Fruit fly (Drosophila melanogaster): ENCODE measurements around the gene PGRP-LF.

Gene PGRP-LF

DNA sequence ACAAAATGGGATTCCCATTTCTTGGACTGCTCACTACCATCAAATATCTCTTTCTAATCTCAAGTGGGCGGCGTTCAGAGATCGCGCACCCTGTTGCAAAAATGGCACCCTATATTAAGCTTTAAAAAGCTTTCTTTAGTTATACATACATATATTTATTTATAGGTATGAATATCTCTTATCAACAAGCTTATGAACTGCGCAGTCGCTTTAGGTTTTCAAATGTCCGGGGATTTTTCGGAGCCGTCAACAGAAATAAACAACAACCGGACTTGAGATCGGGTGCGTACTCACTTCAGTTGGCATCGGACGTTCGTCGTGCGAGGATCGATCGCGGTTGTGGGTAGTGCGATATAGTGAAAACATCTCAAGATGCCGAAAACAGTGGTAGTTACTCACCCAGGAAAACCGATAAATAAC is at the start of gene PGRP-LF:
PGRP-LF (plus strand) TSS at position 296 of the 420 bp plus-strand sequence.
- no peak for TF ChIP-seq dmrt93B (GFP tag; optimal IDR thresholded peaks at IDR 0.05)
- peak; percentile 19 for TF ChIP-seq br (GFP tag; optimal IDR thresholded peaks at IDR 0.05)
- TF ChIP-seq h (GFP tag; optimal IDR thresholded peaks at IDR 0.05) = peak; percentile 52
- TF ChIP-seq Abd-B (GFP tag; optimal IDR thresholded peaks at IDR 0.05) = no peak
- peak; percentile 13 for TF ChIP-seq sage (GFP tag; optimal IDR thresholded peaks at IDR 0.05)
- peak; percentile 17 for TF ChIP-seq sv (GFP tag; optimal IDR thresholded peaks at IDR 0.05)
- TF ChIP-seq CrebA (GFP tag; optimal IDR thresholded peaks at IDR 0.05; ENCODE audit: borderline replicate concordance) = peak; percentile 78
- TF ChIP-seq psq (GFP tag; optimal IDR thresholded peaks at IDR 0.05) = no peak
- TF ChIP-seq Rel (GFP tag; optimal IDR thresholded peaks at IDR 0.05) = no peak
- TF ChIP-seq Rel (tag; optimal IDR thresholded peaks at IDR 0.05) = peak; percentile 100
- TF ChIP-seq Sp1 (GFP tag; optimal IDR thresholded peaks at IDR 0.05) = peak; percentile 36
- peak; percentile 57 for TF ChIP-seq brk (GFP tag; optimal IDR thresholded peaks at IDR 0.05)
- no peak for TF ChIP-seq jim (GFP tag; optimal IDR thresholded peaks at IDR 0.05)
- TF ChIP-seq Hnf4 (GFP tag; optimal IDR thresholded peaks at IDR 0.05) = peak; percentile 19
- peak; percentile 44 for TF ChIP-seq Jra (GFP tag; optimal IDR thresholded peaks at IDR 0.05)
- TF ChIP-seq Hr83 (GFP tag; optimal IDR thresholded peaks at IDR 0.05; ENCODE audit: poor library complexity, severe bottlenecking) = peak; percentile 36
- TF ChIP-seq foxo (GFP tag; optimal IDR thresholded peaks at IDR 0.05) = peak in 1 of 2 experiments; percentile 7
- TF ChIP-seq OdsH (GFP tag; optimal IDR thresholded peaks at IDR 0.05) = peak; percentile 41

DNA sequence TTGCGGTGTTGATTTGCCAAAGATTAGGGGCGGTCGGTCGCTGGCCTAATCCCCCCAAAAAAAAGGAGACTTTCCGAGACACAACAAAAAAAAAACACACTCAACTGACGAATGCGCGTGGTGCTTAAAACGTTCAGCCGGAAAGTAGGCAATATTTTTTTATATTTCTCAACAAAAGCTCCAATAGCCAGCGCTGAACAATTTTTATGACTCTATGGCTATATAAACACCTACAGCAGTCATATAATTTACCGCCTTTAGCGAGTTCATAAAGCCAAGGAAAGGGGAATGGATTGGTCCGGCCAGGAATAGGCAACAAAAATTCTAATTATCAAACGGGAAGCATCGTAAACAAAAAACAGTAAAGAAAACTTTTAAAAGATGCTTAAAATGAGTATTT is 45.0 kb upstream of the PGRP-LF start:
- TF ChIP-seq CG32264 (GFP tag; optimal IDR thresholded peaks at IDR 0.05) = no peak
- TF ChIP-seq lola (GFP tag; optimal IDR thresholded peaks at IDR 0.05) = no peak
- no peak for TF ChIP-seq pan (optimal IDR thresholded peaks at IDR 0.05)
- no peak for TF ChIP-seq Jra (GFP tag; optimal IDR thresholded peaks at IDR 0.05)
- no peak for TF ChIP-seq brk (GFP tag; optimal IDR thresholded peaks at IDR 0.05)
- no peak for TF ChIP-seq Rel (GFP tag; optimal IDR thresholded peaks at IDR 0.05)
- no peak for TF ChIP-seq Rel (tag; optimal IDR thresholded peaks at IDR 0.05)
- TF ChIP-seq CrebA (GFP tag; optimal IDR thresholded peaks at IDR 0.05; ENCODE audit: borderline replicate concordance) = no peak
- no peak for TF ChIP-seq tai (GFP tag; optimal IDR thresholded peaks at IDR 0.05)
- TF ChIP-seq OdsH (GFP tag; optimal IDR thresholded peaks at IDR 0.05) = no peak
- TF ChIP-seq foxo (GFP tag; optimal IDR thresholded peaks at IDR 0.05) = no peak

DNA sequence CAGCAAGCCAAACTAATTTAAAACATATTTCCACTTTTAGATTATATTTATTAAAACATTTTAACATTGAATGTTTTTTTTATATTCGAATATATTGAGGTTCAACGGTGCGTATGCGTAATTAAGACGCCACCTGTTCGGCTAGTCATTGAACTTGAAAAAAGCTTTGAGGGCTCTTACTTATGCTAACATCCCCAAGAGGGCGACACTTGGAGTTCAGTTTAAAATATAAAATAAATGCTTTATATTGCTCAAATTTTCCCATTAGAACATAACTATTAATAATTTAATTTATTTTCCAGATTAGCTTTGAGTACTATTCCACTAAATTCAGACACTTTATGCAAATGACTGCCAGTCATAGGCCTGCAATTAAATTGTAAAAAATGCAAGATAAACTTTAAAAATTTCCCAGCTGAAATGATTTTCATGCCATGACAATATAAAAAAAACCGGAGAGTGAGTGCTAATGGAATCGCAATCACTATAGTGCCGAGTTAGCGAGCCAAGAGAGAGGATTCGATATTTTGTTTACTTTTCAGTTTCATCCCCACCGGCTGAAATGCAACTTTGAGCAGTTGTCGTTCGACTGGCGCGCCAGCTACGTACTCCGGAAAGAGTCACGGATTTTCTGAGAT is 15.5 kb upstream of the PGRP-LF start, which contains the start of gene PGRP-LA:
PGRP-LA (plus strand) TSS at position 588 of the 638 bp plus-strand sequence.
- TF ChIP-seq Jra (GFP tag; optimal IDR thresholded peaks at IDR 0.05) (no peak), HLH106 (tag; optimal IDR thresholded peaks at IDR 0.05) (peak; percentile 18), Vsx2 (GFP tag; optimal IDR thresholded peaks at IDR 0.05; ENCODE audit: partially characterized antibody) (no peak), Myc (optimal IDR thresholded peaks at IDR 0.05) (peak; percentile 32), CrebA (GFP tag; optimal IDR thresholded peaks at IDR 0.05; ENCODE audit: borderline replicate concordance) (no peak), GATAd (GFP tag; optimal IDR thresholded peaks at IDR 0.05) (no peak), jim (GFP tag; optimal IDR thresholded peaks at IDR 0.05) (no peak), rgr (GFP tag; optimal IDR thresholded peaks at IDR 0.05) (no peak), h (GFP tag; optimal IDR thresholded peaks at IDR 0.05) (no peak), fru (GFP tag; optimal IDR thresholded peaks at IDR 0.05) (no peak), sv (GFP tag; optimal IDR thresholded peaks at IDR 0.05) (no peak), OdsH (GFP tag; optimal IDR thresholded peaks at IDR 0.05) (no peak), Hr78 (GFP tag; optimal IDR thresholded peaks at IDR 0.05) (no peak), foxo (GFP tag; optimal IDR thresholded peaks at IDR 0.05) (peak in 1 of 2 experiments; percentile 2)

DNA sequence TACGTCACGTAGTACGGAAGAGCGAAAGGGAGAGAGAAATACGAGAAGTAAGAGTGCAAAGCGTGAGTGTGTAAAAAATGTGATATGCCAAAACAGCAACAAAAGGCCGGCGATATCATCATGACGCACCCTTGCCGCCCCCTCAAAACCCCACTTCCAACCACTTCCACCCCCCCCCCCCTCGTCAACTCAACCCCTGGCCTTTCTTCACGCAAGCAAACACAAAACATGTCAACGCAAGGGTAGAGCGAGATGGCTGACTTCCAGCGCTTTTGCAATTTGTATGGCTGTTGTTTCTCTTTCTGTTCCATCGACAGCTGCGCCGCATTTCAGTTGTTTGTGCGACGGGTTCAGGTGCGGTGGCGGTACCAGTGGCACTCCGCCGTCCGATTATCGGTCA is 13.7 kb upstream of the PGRP-LF start:
- TF ChIP-seq HLH106 (tag; optimal IDR thresholded peaks at IDR 0.05) (no peak), Abd-B (GFP tag; optimal IDR thresholded peaks at IDR 0.05) (no peak), brk (GFP tag; optimal IDR thresholded peaks at IDR 0.05) (no peak), h (GFP tag; optimal IDR thresholded peaks at IDR 0.05) (peak; percentile 33), woc (GFP tag; optimal IDR thresholded peaks at IDR 0.05) (no peak), pan (optimal IDR thresholded peaks at IDR 0.05) (no peak), Jra (GFP tag; optimal IDR thresholded peaks at IDR 0.05) (no peak), Hr78 (GFP tag; optimal IDR thresholded peaks at IDR 0.05) (no peak), dl (GFP tag; optimal IDR thresholded peaks at IDR 0.05; ENCODE audit: insufficient read depth in 1 of 2, partially characterized antibody in 2 of 2) (peak in 1 of 2 experiments; percentile 0), CrebA (GFP tag; optimal IDR thresholded peaks at IDR 0.05; ENCODE audit: borderline replicate concordance) (no peak), Hr83 (GFP tag; optimal IDR thresholded peaks at IDR 0.05; ENCODE audit: poor library complexity, severe bottlenecking) (no peak), CG32264 (GFP tag; optimal IDR thresholded peaks at IDR 0.05) (no peak), Dif (GFP tag; optimal IDR thresholded peaks at IDR 0.05; ENCODE audit: partially characterized antibody) (no peak), Rel (GFP tag; optimal IDR thresholded peaks at IDR 0.05) (no peak), Rel (tag; optimal IDR thresholded peaks at IDR 0.05) (peak; percentile 91), GATAd (GFP tag; optimal IDR thresholded peaks at IDR 0.05) (no peak), dmrt93B (GFP tag; optimal IDR thresholded peaks at IDR 0.05) (peak; percentile 4), CG9705 (GFP tag; optimal IDR thresholded peaks at IDR 0.05) (no peak), psq (GFP tag; optimal IDR thresholded peaks at IDR 0.05) (peak; percentile 73), tai (GFP tag; optimal IDR thresholded peaks at IDR 0.05) (no peak), Hnf4 (GFP tag; optimal IDR thresholded peaks at IDR 0.05) (no peak), sv (GFP tag; optimal IDR thresholded peaks at IDR 0.05) (no peak), Vsx2 (GFP tag; optimal IDR thresholded peaks at IDR 0.05; ENCODE audit: partially characterized antibody) (no peak), Mio (GFP tag; optimal IDR thresholded peaks at IDR 0.05) (no peak), rgr (GFP tag; optimal IDR thresholded peaks at IDR 0.05) (peak; percentile 13), dsf (GFP tag; optimal IDR thresholded peaks at IDR 0.05; ENCODE audit: borderline replicate concordance) (no peak), Dfd (GFP tag; optimal IDR thresholded peaks at IDR 0.05) (no peak), br (GFP tag; optimal IDR thresholded peaks at IDR 0.05) (no peak), Myc (optimal IDR thresholded peaks at IDR 0.05) (no peak), OdsH (GFP tag; optimal IDR thresholded peaks at IDR 0.05) (peak; percentile 11), Sp1 (GFP tag; optimal IDR thresholded peaks at IDR 0.05) (peak; percentile 4), foxo (GFP tag; optimal IDR thresholded peaks at IDR 0.05) (peak in 1 of 2 experiments; percentile 14), usp (GFP tag; optimal IDR thresholded peaks at IDR 0.05) (no peak)
